Fruit fly (Drosophila melanogaster) whole organism, wandering third instar larva: ENCODE measurements around the gene CG5781.

ENCODE experiments used
- Abd-B ChIP-seq: fragments of >200 bp; optimal IDR thresholded peaks from 2 replicates; lab custom pipeline; 2017; ENCODE audit warnings: missing biosample characterization, missing genetic modification characterization
- CG32264 ChIP-seq: fragments of 200-800 bp; sonication (Bioruptor generic); optimal IDR thresholded peaks from 2 replicates; lab custom pipeline; 2016; ENCODE audit warnings: missing biosample characterization, missing genetic modification characterization
- CG9705 ChIP-seq: fragments of 200-800 bp; sonication (Bioruptor generic); optimal IDR thresholded peaks from 2 replicates; lab custom pipeline; 2018; ENCODE audit warnings: missing biosample characterization, mild to moderate bottlenecking, missing genetic modification characterization
- CrebA ChIP-seq: fragments of 200-800 bp; sonication (Bioruptor generic); optimal IDR thresholded peaks from 2 replicates; lab custom pipeline; 2016; ENCODE audit warnings: missing biosample characterization, mild to moderate bottlenecking, missing genetic modification characterization, borderline replicate concordance
- Dfd ChIP-seq: fragments of >200 bp; optimal IDR thresholded peaks from 2 replicates; lab custom pipeline; 2017; ENCODE audit warnings: missing biosample characterization, missing genetic modification characterization
- Dif ChIP-seq: fragments of 200-275, 200-300 bp; sonication (Bioruptor generic); optimal IDR thresholded peaks from 2 replicates; lab custom pipeline; 2018; ENCODE audit warnings: missing biosample characterization, missing genetic modification characterization; ENCODE audit not compliant: partially characterized antibody
- GATAd ChIP-seq: sonication (Bioruptor generic); optimal IDR thresholded peaks from 2 replicates; lab custom pipeline; 2016; ENCODE audit warnings: missing biosample characterization, missing genetic modification characterization
- HLH106 ChIP-seq: fragments of 200-800 bp; optimal IDR thresholded peaks from 3 replicates; lab custom pipeline; 2019; ENCODE audit warnings: missing biosample characterization, mild to moderate bottlenecking, missing genetic modification characterization, moderate library complexity
- Hnf4 ChIP-seq: fragments of 200-800 bp; sonication (Bioruptor generic); optimal IDR thresholded peaks from 2 replicates; lab custom pipeline; 2016; ENCODE audit warnings: missing biosample characterization, mild to moderate bottlenecking, missing genetic modification characterization
- Hr78 ChIP-seq: fragments of >200 bp; optimal IDR thresholded peaks from 2 replicates; lab custom pipeline; 2017; ENCODE audit warnings: missing biosample characterization, missing genetic modification characterization
- Hr83 ChIP-seq: fragments of 200-300 bp; sonication (Bioruptor generic); optimal IDR thresholded peaks from 2 replicates; lab custom pipeline; 2016; ENCODE audit warnings: missing biosample characterization, mild to moderate bottlenecking, missing genetic modification characterization, moderate library complexity; ENCODE audit not compliant: poor library complexity, severe bottlenecking
- Jra ChIP-seq: sonication (Bioruptor generic); optimal IDR thresholded peaks from 2 replicates; lab custom pipeline; 2016; ENCODE audit warnings: missing biosample characterization, missing genetic modification characterization
- Mio ChIP-seq: sonication (Bioruptor generic); optimal IDR thresholded peaks from 2 replicates; lab custom pipeline; 2016; ENCODE audit warnings: missing biosample characterization, missing genetic modification characterization
- Myc ChIP-seq: fragments of >200 bp; optimal IDR thresholded peaks from 2 replicates; lab custom pipeline; 2017
- N ChIP-seq: fragments of >200 bp; optimal IDR thresholded peaks from 2 replicates; lab custom pipeline; 2018; ENCODE audit warnings: missing biosample characterization, missing external identifiers, missing genetic modification characterization
- OdsH ChIP-seq: fragments of 200-800 bp; sonication (Bioruptor generic); optimal IDR thresholded peaks from 2 replicates; lab custom pipeline; 2016; ENCODE audit warnings: missing biosample characterization, mild to moderate bottlenecking, missing genetic modification characterization
- Rel ChIP-seq, 2 experiments: fragments of 200-800 bp; sonication (Bioruptor generic) in 1 of 2; optimal IDR thresholded peaks; 2 replicates in 1 of 2; 3 replicates in 1 of 2; lab custom pipeline; 2016 to 2019; ENCODE audit warnings: mild to moderate bottlenecking in 2 of 2, missing biosample characterization in 2 of 2, missing genetic modification characterization in 2 of 2, moderate library complexity in 1 of 2
- Sp1 ChIP-seq: fragments of 200-800 bp; sonication (Bioruptor generic); optimal IDR thresholded peaks from 3 replicates; lab custom pipeline; 2019; ENCODE audit warnings: missing biosample characterization, mild to moderate bottlenecking, missing genetic modification characterization, moderate library complexity
- Vsx2 ChIP-seq: fragments of 200-300, 225-300 bp; sonication (Bioruptor generic); optimal IDR thresholded peaks from 2 replicates; lab custom pipeline; 2018; ENCODE audit warnings: missing biosample characterization, missing genetic modification characterization; ENCODE audit not compliant: partially characterized antibody
- br ChIP-seq: fragments of 200-800 bp; sonication (Bioruptor generic); optimal IDR thresholded peaks from 2 replicates; lab custom pipeline; 2016; ENCODE audit warnings: missing biosample characterization, missing genetic modification characterization
- brk ChIP-seq: fragments of 200-800 bp; sonication (Bioruptor generic); optimal IDR thresholded peaks from 2 replicates; lab custom pipeline; 2016; ENCODE audit warnings: missing biosample characterization, mild to moderate bottlenecking, missing genetic modification characterization
- dmrt93B ChIP-seq: fragments of 200-800 bp; sonication (Bioruptor generic); optimal IDR thresholded peaks from 2 replicates; lab custom pipeline; 2018; ENCODE audit warnings: missing biosample characterization, mild to moderate bottlenecking, missing genetic modification characterization
- dsf ChIP-seq: sonication (Bioruptor generic); optimal IDR thresholded peaks from 2 replicates; lab custom pipeline; 2016; ENCODE audit warnings: missing biosample characterization, missing genetic modification characterization, borderline replicate concordance
- ey ChIP-seq: fragments of 200-800 bp; sonication (Bioruptor generic); optimal IDR thresholded peaks from 2 replicates; lab custom pipeline; 2016; ENCODE audit warnings: missing biosample characterization, missing genetic modification characterization
- foxo ChIP-seq, 2 experiments: fragments of 200-800 bp; sonication (Bioruptor generic); optimal IDR thresholded peaks; 2 replicates in 1 of 2; 3 replicates in 1 of 2; lab custom pipeline; 2016 to 2017; ENCODE audit warnings: missing biosample characterization in 2 of 2, missing genetic modification characterization in 2 of 2
- fru ChIP-seq: fragments of 200-800 bp; sonication (Bioruptor generic); optimal IDR thresholded peaks from 3 replicates; lab custom pipeline; 2016; ENCODE audit warnings: missing biosample characterization, mild to moderate bottlenecking, missing genetic modification characterization
- h ChIP-seq: fragments of 200-800 bp; sonication (Bioruptor generic); optimal IDR thresholded peaks from 3 replicates; lab custom pipeline; 2016; ENCODE audit warnings: missing biosample characterization, mild to moderate bottlenecking, missing genetic modification characterization
- jim ChIP-seq: fragments of 175-275, 200-325 bp; sonication (Bioruptor generic); optimal IDR thresholded peaks from 2 replicates; lab custom pipeline; 2016; ENCODE audit warnings: missing biosample characterization, mild to moderate bottlenecking, missing genetic modification characterization
- lola ChIP-seq: fragments of >200 bp; optimal IDR thresholded peaks from 2 replicates; lab custom pipeline; 2017; ENCODE audit warnings: missing biosample characterization, missing genetic modification characterization
- pan ChIP-seq: fragments of >200 bp; optimal IDR thresholded peaks from 2 replicates; lab custom pipeline; 2017
- psq ChIP-seq: fragments of 200-800 bp; sonication (Bioruptor generic); optimal IDR thresholded peaks from 3 replicates; lab custom pipeline; 2017; ENCODE audit warnings: missing biosample characterization, mild to moderate bottlenecking, missing genetic modification characterization, moderate library complexity
- rgr ChIP-seq: fragments of 200-800 bp; sonication (Bioruptor generic); optimal IDR thresholded peaks from 3 replicates; lab custom pipeline; 2016; ENCODE audit warnings: missing biosample characterization, mild to moderate bottlenecking, missing genetic modification characterization
- sv ChIP-seq: fragments of 200-800 bp; sonication (Bioruptor generic); optimal IDR thresholded peaks from 3 replicates; lab custom pipeline; 2016; ENCODE audit warnings: missing biosample characterization, missing genetic modification characterization
- tai ChIP-seq: sonication (Bioruptor generic); optimal IDR thresholded peaks from 2 replicates; lab custom pipeline; 2016; ENCODE audit warnings: missing biosample characterization, missing genetic modification characterization
- usp ChIP-seq: fragments of >200 bp; optimal IDR thresholded peaks from 2 replicates; lab custom pipeline; 2017; ENCODE audit warnings: missing biosample characterization, missing genetic modification characterization
- woc ChIP-seq: sonication (Bioruptor generic); optimal IDR thresholded peaks from 2 replicates; lab custom pipeline; 2016; ENCODE audit warnings: missing biosample characterization, mild to moderate bottlenecking, missing genetic modification characterization

CG5781 gene

DNA sequence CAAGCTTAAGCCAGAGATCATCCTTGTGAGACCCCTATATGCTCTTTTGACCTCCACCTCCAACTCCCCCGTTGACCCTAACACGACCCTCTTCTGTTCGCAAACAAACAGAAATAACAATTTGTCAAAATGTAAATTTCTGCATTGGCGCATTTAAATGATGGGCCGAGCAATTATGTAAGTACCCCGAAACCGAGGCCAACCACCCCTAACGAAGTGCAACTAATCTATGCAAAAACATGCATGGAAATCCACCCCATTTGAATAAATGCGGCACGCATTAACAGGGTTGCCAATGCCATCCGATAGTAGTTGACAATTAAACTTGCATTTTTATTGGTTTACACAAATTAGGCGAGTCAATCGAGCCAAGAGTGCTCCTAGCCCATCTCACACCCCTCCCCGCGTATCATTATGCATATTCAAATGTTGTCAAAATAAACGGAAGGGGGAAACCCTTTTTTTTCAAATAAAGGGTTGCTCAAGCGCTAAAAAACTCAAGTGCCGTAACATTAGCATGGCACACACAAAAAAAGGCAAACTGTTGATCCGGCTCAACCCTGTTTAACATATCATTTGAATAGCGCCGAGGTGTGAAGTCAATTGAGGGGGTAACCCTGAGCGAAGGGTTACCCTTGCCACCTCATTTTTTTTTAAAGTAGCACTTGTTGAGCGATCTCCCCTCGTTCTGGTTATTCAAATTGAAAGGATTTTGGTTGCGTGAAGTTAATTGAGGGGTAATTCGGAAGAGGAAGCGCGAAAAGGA is 15.3 kb downstream of the CG5781 start:
- TF ChIP-seq Hr78 (GFP tag; lab: Kevin White, UChicago) (no peak), h (no peak), OdsH (GFP tag; lab: Kevin White, UChicago) (no peak), br (GFP tag; lab: Kevin White, UChicago) (no peak), Mio (no peak), lola (GFP tag; lab: Kevin White, UChicago) (no peak), Vsx2 (no peak), pan (lab: Kevin White, UChicago) (no peak), tai (GFP tag; lab: Kevin White, UChicago) (no peak), ey (no peak), HLH106 (no peak), Rel (GFP tag; optimal IDR thresholded peaks at IDR 0.05; lab: Kevin White, UChicago) (no peak), Rel (tag; optimal IDR thresholded peaks at IDR 0.05; lab: Kevin White, UChicago) (no peak), Myc (no peak), N (GFP tag; lab: Kevin White, UChicago) (no peak), Hr83 (no peak), Dfd (GFP tag; lab: Kevin White, UChicago) (no peak), Abd-B (no peak), CG9705 (GFP tag; lab: Kevin White, UChicago) (no peak), sv (GFP tag; lab: Kevin White, UChicago) (no peak)

DNA sequence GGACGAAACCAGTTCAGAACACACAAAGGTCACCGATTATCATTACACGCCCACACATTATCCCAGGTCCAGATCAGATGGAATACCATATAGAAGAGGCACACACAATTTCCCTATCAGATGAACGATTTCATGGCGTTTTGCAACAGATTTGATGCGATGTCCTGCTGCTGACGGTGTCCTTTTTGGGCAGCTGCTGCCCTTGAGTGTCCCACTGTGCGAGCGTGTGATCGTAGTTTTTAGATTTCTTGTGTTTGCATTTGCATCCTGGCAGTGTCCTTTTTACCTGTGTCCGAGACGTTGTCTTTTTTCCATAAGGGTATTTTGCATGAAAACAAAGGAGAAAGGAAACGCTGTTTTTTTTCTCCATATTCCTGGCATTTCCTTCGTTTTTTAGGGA is 17.8 kb downstream of the CG5781 start:
- no peak for TF ChIP-seq woc (GFP tag; lab: Kevin White, UChicago)
- TF ChIP-seq Jra (GFP tag; lab: Kevin White, UChicago), result no peak
- TF ChIP-seq jim, result no peak
- TF ChIP-seq foxo (GFP tag; optimal IDR thresholded peaks at IDR 0.05; lab: Kevin White, UChicago), result no peak
- no peak for TF ChIP-seq psq (GFP tag; lab: Kevin White, UChicago)
- TF ChIP-seq GATAd (GFP tag; lab: Kevin White, UChicago), result no peak
- no peak for TF ChIP-seq OdsH (GFP tag; lab: Kevin White, UChicago)
- no peak for TF ChIP-seq Hr83
- no peak for TF ChIP-seq br (GFP tag; lab: Kevin White, UChicago)
- TF ChIP-seq dsf, result no peak
- no peak for TF ChIP-seq Myc

DNA sequence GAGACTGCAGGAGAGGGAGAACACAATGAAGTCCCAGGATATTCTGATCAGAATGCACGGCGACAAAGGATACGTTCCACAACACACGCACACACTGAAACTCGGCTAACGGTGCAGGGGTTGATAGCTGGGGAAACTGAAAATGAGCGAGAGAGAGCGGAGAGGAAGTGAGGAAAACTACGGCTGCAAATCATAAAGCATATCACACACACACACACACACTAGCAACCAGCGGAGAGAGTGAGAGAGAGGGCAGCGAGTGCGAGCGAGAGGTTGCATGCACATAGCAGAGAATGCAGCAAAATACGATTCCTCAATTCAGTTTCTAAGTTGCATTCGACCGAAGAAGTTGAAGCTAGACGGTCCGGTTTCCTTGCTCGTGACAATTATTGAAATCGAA is 18.8 kb downstream of the CG5781 start:
- no peak for TF ChIP-seq CrebA (GFP tag; lab: Kevin White, UChicago)
- no peak for TF ChIP-seq CG32264 (GFP tag; lab: Kevin White, UChicago)
- TF ChIP-seq tai (GFP tag; lab: Kevin White, UChicago), result no peak
- TF ChIP-seq psq (GFP tag; lab: Kevin White, UChicago), result no peak
- TF ChIP-seq jim, result no peak
- TF ChIP-seq woc (GFP tag; lab: Kevin White, UChicago), result no peak
- TF ChIP-seq Dif (GFP tag; lab: Kevin White, UChicago), result no peak

DNA sequence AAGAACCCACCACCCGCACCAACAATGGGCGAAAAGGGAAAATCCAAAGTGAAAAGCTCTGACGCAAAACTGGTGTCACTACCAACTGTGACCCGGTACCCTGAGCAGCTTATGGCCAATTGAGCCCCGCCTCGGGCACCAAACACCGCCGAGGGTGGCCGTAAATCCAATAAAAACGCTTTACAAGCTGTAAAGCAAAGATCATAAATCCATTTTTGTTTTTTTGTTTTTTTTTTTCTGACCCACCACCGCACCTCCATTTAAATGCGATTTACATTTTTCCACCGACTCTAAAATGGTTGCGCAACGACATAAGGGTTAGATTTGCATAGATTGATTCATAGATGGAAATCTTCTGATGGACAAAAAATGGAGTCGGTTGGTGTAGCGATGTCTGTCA is 22.8 kb downstream of the CG5781 start:
- TF ChIP-seq brk, result no peak
- no peak for TF ChIP-seq usp (GFP tag; lab: Kevin White, UChicago)
- no peak for TF ChIP-seq CG32264 (GFP tag; lab: Kevin White, UChicago)
- no peak for TF ChIP-seq Hnf4 (GFP tag; lab: Kevin White, UChicago)

DNA sequence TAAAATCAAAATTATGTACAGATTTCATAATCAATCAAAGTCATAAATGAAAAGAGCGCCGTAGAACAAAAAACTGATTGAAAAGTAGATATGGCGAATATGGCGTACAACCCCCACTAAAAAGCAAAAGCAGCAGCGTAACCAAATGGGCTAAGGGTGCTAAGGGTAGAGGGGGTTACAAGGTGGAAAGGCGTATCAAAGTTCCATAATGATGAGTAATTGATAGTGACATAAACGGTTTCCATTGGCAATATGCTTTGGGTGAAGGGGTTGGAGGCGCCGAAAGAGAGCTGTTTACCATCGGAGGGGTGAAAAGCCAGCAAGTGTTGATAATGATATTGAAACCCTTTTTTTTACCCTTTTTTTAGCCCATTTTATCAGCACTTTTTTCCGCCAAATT is 24.8 kb downstream of the CG5781 start:
- TF ChIP-seq ey (no peak), psq (GFP tag; lab: Kevin White, UChicago) (no peak), sv (GFP tag; lab: Kevin White, UChicago) (no peak), dmrt93B (GFP tag; lab: Kevin White, UChicago) (no peak), Hr78 (GFP tag; lab: Kevin White, UChicago) (no peak), fru (GFP tag; lab: Kevin White, UChicago) (no peak), CrebA (GFP tag; lab: Kevin White, UChicago) (no peak), dsf (no peak), rgr (no peak), Hnf4 (GFP tag; lab: Kevin White, UChicago) (no peak), Vsx2 (no peak), Sp1 (GFP tag; lab: Kevin White, UChicago) (no peak), Myc (no peak), CG32264 (GFP tag; lab: Kevin White, UChicago) (no peak)
